Fruit fly (Drosophila melanogaster): Measurements from ENCODE around the gene Dbct.

- TF ChIP-seq pan (optimal IDR thresholded peaks at IDR 0.05) (no peak), CG8478 (optimal IDR thresholded peaks at IDR 0.05) (no peak), usp (GFP tag; optimal IDR thresholded peaks at IDR 0.05) (no peak)
Measured at dm6 chrX:15082681-15083080, 3.2 kb upstream of the Dbct start, which contains the start of gene CG33178.
